Worm (Caenorhabditis elegans) whole organism, young adult: ENCODE results near the gene T28A11.25.

Experiments
- B0261.1 ChIP-seq: sonication (generic microtip); optimal IDR thresholded peaks from 2 replicates; lab custom pipeline; 2016; ENCODE audit warnings: mild to moderate bottlenecking, missing genetic modification characterization, moderate library complexity, missing compliant biosample characterization
- B0336.3 ChIP-seq: fragments of 200-800 bp; sonication (Bioruptor generic); IDR thresholded peaks from 2 replicates; pipeline ENCODE4 v1.3.6; 2022; ENCODE audit warnings: missing genetic modification characterization, missing compliant biosample characterization
- C17E4.6 ChIP-seq: fragments of 200-800 bp; sonication (Bioruptor generic); IDR thresholded peaks from 2 replicates; pipeline ENCODE4 v1.3.6; 2022; ENCODE audit warnings: missing genetic modification reagents, missing genetic modification characterization, missing compliant biosample characterization
- F55B11.4 ChIP-seq: sonication (generic microtip); optimal IDR thresholded peaks from 2 replicates; lab custom pipeline; 2016; ENCODE audit warnings: missing compliant biosample characterization, missing genetic modification characterization, borderline replicate concordance; ENCODE audit not compliant: insufficient read depth
- F57C9.4 ChIP-seq: sonication (generic microtip); optimal IDR thresholded peaks from 2 replicates; lab custom pipeline; 2017; ENCODE audit warnings: mild to moderate bottlenecking, missing genetic modification characterization, missing compliant biosample characterization
- K11D2.4 ChIP-seq: fragments of 200-800 bp; sonication (Bioruptor generic); IDR thresholded peaks from 2 replicates; pipeline ENCODE4 v1.3.6; 2022; ENCODE audit warnings: missing genetic modification reagents, missing genetic modification characterization, missing compliant biosample characterization
- Y53F4B.3 ChIP-seq: fragments of 200-800 bp; sonication (Bioruptor generic); IDR thresholded peaks from 2 replicates; pipeline ENCODE4 v1.3.6; 2022; ENCODE audit warnings: missing genetic modification reagents, missing genetic modification characterization, missing compliant biosample characterization
- Y53G8AR.9 ChIP-seq: fragments of 200-800 bp; sonication (Bioruptor generic); conservative IDR thresholded peaks from 2 replicates; pipeline ENCODE4 v1.3.6; 2022; ENCODE audit warnings: missing genetic modification reagents, missing genetic modification characterization, missing compliant biosample characterization
- Y56A3A.18 ChIP-seq: fragments of 200-800 bp; sonication (Bioruptor generic); IDR thresholded peaks from 2 replicates; pipeline ENCODE4 v1.3.6; 2022; ENCODE audit warnings: missing genetic modification reagents, missing genetic modification characterization, missing compliant biosample characterization
- Y79H2A.3 ChIP-seq: fragments of 200-800 bp; sonication (Bioruptor generic); conservative IDR thresholded peaks from 2 replicates; pipeline ENCODE4 v1.3.6; 2022; ENCODE audit warnings: missing genetic modification reagents, missing genetic modification characterization, missing compliant biosample characterization
- atf-7 ChIP-seq: sonication (generic microtip); optimal IDR thresholded peaks from 2 replicates; lab custom pipeline; 2017; ENCODE audit warnings: mild to moderate bottlenecking, missing genetic modification characterization, missing compliant biosample characterization
- attf-6 ChIP-seq: fragments of 200-800 bp; sonication (Bioruptor generic); IDR thresholded peaks from 2 replicates; pipeline ENCODE4 v1.3.6; 2022; ENCODE audit warnings: missing genetic modification reagents, missing genetic modification characterization, missing compliant biosample characterization
- bed-1 ChIP-seq: fragments of 200-800 bp; sonication (Bioruptor generic); IDR thresholded peaks from 2 replicates; pipeline ENCODE4 v1.3.6; 2022; ENCODE audit warnings: missing genetic modification reagents, missing genetic modification characterization, missing compliant biosample characterization
- cebp-1 ChIP-seq, 2 experiments: fragments of 200-800 bp in 1 of 2; sonication (Bioruptor generic) in 1 of 2; sonication (generic microtip) in 1 of 2; IDR thresholded peaks in 1 of 2; optimal IDR thresholded peaks in 1 of 2; 2 replicates each; pipeline versions ENCODE4 v1.3.6 to Lab custom; 2017 to 2022; ENCODE audit warnings: missing compliant biosample characterization in 2 of 2, missing genetic modification characterization in 2 of 2, mild to moderate bottlenecking in 1 of 2, missing genetic modification reagents in 1 of 2, moderate library complexity in 1 of 2
- ceh-27 ChIP-seq: fragments of 200-800 bp; sonication (Bioruptor generic); optimal IDR thresholded peaks from 2 replicates; lab custom pipeline; 2018; ENCODE audit warnings: mild to moderate bottlenecking, missing genetic modification characterization, moderate library complexity, missing compliant biosample characterization
- chd-7 ChIP-seq: sonication (generic microtip); optimal IDR thresholded peaks from 2 replicates; lab custom pipeline; 2016; ENCODE audit warnings: mild to moderate bottlenecking, missing genetic modification characterization, moderate library complexity, missing compliant biosample characterization
- dpl-1 ChIP-seq: fragments of 150-350 bp; optimal IDR thresholded peaks from 2 replicates; lab custom pipeline; 2014; ENCODE audit warnings: missing biosample characterization, missing genetic modification reagents, missing genetic modification characterization
- efl-1 ChIP-seq: fragments of 150-350 bp; optimal IDR thresholded peaks from 2 replicates; lab custom pipeline; 2014; ENCODE audit warnings: missing biosample characterization, missing genetic modification reagents, missing genetic modification characterization
- egl-44 ChIP-seq: fragments of 200-800 bp; sonication (Bioruptor generic); IDR thresholded peaks from 2 replicates; pipeline ENCODE4 v1.3.6; 2022; ENCODE audit warnings: missing genetic modification reagents, missing genetic modification characterization, missing compliant biosample characterization
- egrh-3 ChIP-seq: fragments of 200-800 bp; sonication (Bioruptor generic); IDR thresholded peaks from 2 replicates; pipeline ENCODE4 v1.3.6; 2022; ENCODE audit warnings: missing genetic modification reagents, missing genetic modification characterization, missing compliant biosample characterization
- ets-4 ChIP-seq: fragments of 200-800 bp; sonication (Bioruptor generic); optimal IDR thresholded peaks from 2 replicates; lab custom pipeline; 2018; ENCODE audit warnings: mild to moderate bottlenecking, missing genetic modification characterization, missing compliant biosample characterization
- gei-17 ChIP-seq: fragments of 200-800 bp; sonication (Bioruptor generic); optimal IDR thresholded peaks from 2 replicates; lab custom pipeline; 2018; ENCODE audit warnings: mild to moderate bottlenecking, missing genetic modification characterization, missing compliant biosample characterization
- madf-6 ChIP-seq: fragments of 200-800 bp; sonication (Bioruptor generic); IDR thresholded peaks from 2 replicates; pipeline ENCODE4 v1.3.6; 2022; ENCODE audit warnings: missing genetic modification reagents, missing genetic modification characterization, missing compliant biosample characterization
- madf-8 ChIP-seq: fragments of 200-800 bp; sonication (Bioruptor generic); conservative IDR thresholded peaks from 2 replicates; pipeline ENCODE4 v1.3.6; 2022; ENCODE audit warnings: missing genetic modification reagents, missing genetic modification characterization, missing compliant biosample characterization
- mcd-1 ChIP-seq: fragments of 200-800 bp; sonication (Bioruptor generic); IDR thresholded peaks from 2 replicates; pipeline ENCODE4 v1.3.6; 2022; ENCODE audit warnings: missing genetic modification reagents, missing genetic modification characterization, missing compliant biosample characterization
- mes-4 ChIP-seq: sonication (generic microtip); optimal IDR thresholded peaks from 2 replicates; lab custom pipeline; 2016; ENCODE audit warnings: missing genotype, missing genetic modification characterization, missing compliant biosample characterization
- mxl-1 ChIP-seq: sonication (generic microtip); optimal IDR thresholded peaks from 2 replicates; lab custom pipeline; 2016; ENCODE audit warnings: missing genetic modification characterization, missing compliant biosample characterization
- nfya-1 ChIP-seq: sonication (generic microtip); optimal IDR thresholded peaks from 2 replicates; lab custom pipeline; 2017; ENCODE audit warnings: antibody characterized with exemption, missing compliant biosample characterization, missing genetic modification characterization, borderline replicate concordance; ENCODE audit not compliant: insufficient read depth
- nfya-2 ChIP-seq: fragments of 200-800 bp; sonication (Bioruptor generic); IDR thresholded peaks from 2 replicates; pipeline ENCODE4 v1.3.6; 2022; ENCODE audit warnings: missing genetic modification reagents, missing genetic modification characterization, missing compliant biosample characterization
- nfyb-1 ChIP-seq: fragments of 200-800 bp; sonication (Bioruptor generic); IDR thresholded peaks from 2 replicates; pipeline ENCODE4 v1.3.6; 2022; ENCODE audit warnings: missing genetic modification reagents, missing genetic modification characterization, missing compliant biosample characterization
- nhr-120 ChIP-seq: fragments of 200-800 bp; sonication (Bioruptor generic); IDR thresholded peaks from 2 replicates; pipeline ENCODE4 v1.3.6; 2022; ENCODE audit warnings: missing genetic modification characterization, missing compliant biosample characterization
- nhr-80 ChIP-seq: sonication (generic microtip); optimal IDR thresholded peaks from 2 replicates; lab custom pipeline; 2016; ENCODE audit warnings: missing genetic modification characterization, missing compliant biosample characterization
- nhr-90 ChIP-seq: sonication (generic microtip); optimal IDR thresholded peaks from 2 replicates; lab custom pipeline; 2016; ENCODE audit warnings: missing genotype, mild to moderate bottlenecking, missing genetic modification characterization, missing compliant biosample characterization
- pbrm-1 ChIP-seq: fragments of 200-800 bp; sonication (Bioruptor generic); IDR thresholded peaks from 2 replicates; pipeline ENCODE4 v1.3.6; 2022; ENCODE audit warnings: missing genetic modification reagents, missing genetic modification characterization, missing compliant biosample characterization
- pha-4 ChIP-seq: fragments of 150-350 bp; sonication (generic microtip); optimal IDR thresholded peaks from 2 replicates; lab custom pipeline; 2014; ENCODE audit warnings: missing biosample characterization, missing genetic modification reagents, missing genetic modification characterization
- rec-8 ChIP-seq, 2 experiments: sonication (generic microtip); optimal IDR thresholded peaks; 2 replicates each; lab custom pipeline; 2016; ENCODE audit warnings: mild to moderate bottlenecking in 2 of 2, missing genetic modification characterization in 2 of 2, missing genetic modification reagents in 2 of 2, missing genotype in 2 of 2, missing biosample characterization in 1 of 2, missing compliant biosample characterization in 1 of 2, moderate library complexity in 1 of 2
- repo-1 ChIP-seq: sonication (generic microtip); optimal IDR thresholded peaks from 2 replicates; lab custom pipeline; 2017; ENCODE audit warnings: mild to moderate bottlenecking, missing genetic modification characterization, missing compliant biosample characterization
- sea-2 ChIP-seq: fragments of 200-800 bp; sonication (Bioruptor generic); IDR thresholded peaks from 2 replicates; pipeline ENCODE4 v1.3.6; 2022; ENCODE audit warnings: missing genetic modification characterization, missing compliant biosample characterization
- snpc-4 ChIP-seq, 5 experiments: fragments of 150-350 bp in 1 of 5; sonication (generic microtip) in 4 of 5; optimal IDR thresholded peaks; 2 replicates each; lab custom pipeline; 2014 to 2018; ENCODE audit warnings: missing genetic modification characterization in 5 of 5, missing biosample characterization in 3 of 5, antibody characterized with exemption in 2 of 5, mild to moderate bottlenecking in 2 of 5, missing compliant biosample characterization in 2 of 5, missing genotype in 2 of 5, moderate library complexity in 2 of 5, missing genetic modification reagents in 1 of 5
- somi-1 ChIP-seq: fragments of 200-800 bp; sonication (Bioruptor generic); optimal IDR thresholded peaks from 2 replicates; lab custom pipeline; 2018; ENCODE audit warnings: mild to moderate bottlenecking, missing genetic modification characterization, missing compliant biosample characterization
- sptf-2 ChIP-seq: fragments of 200-800 bp; sonication (Bioruptor generic); optimal IDR thresholded peaks from 2 replicates; lab custom pipeline; 2018; ENCODE audit warnings: mild to moderate bottlenecking, missing genetic modification characterization, missing compliant biosample characterization
- tbp1 ChIP-seq: fragments of 200-800 bp; sonication (Bioruptor generic); optimal IDR thresholded peaks from 2 replicates; lab custom pipeline; 2018; ENCODE audit warnings: mild to moderate bottlenecking, missing genetic modification characterization, missing compliant biosample characterization
- tlf-1 ChIP-seq: fragments of 200-800 bp; sonication (Bioruptor generic); optimal IDR thresholded peaks from 2 replicates; lab custom pipeline; 2018; ENCODE audit warnings: mild to moderate bottlenecking, missing genetic modification characterization, missing compliant biosample characterization
- unc-130 ChIP-seq: sonication (generic microtip); optimal IDR thresholded peaks from 2 replicates; lab custom pipeline; 2016; ENCODE audit warnings: missing genetic modification reagents, missing genetic modification characterization, missing compliant biosample characterization
- unc-62 ChIP-seq: fragments of 150-350 bp; optimal IDR thresholded peaks from 2 replicates; lab custom pipeline; 2014; ENCODE audit warnings: missing biosample characterization, missing genetic modification reagents, missing genetic modification characterization
- ztf-18 ChIP-seq: sonication (generic microtip); optimal IDR thresholded peaks from 2 replicates; lab custom pipeline; 2016; ENCODE audit warnings: missing genotype, mild to moderate bottlenecking, missing genetic modification characterization, missing compliant biosample characterization
- ztf-22 ChIP-seq: fragments of 200-800 bp; sonication (Bioruptor generic); optimal IDR thresholded peaks from 2 replicates; lab custom pipeline; 2018; ENCODE audit warnings: mild to moderate bottlenecking, missing genetic modification characterization, moderate library complexity, missing compliant biosample characterization
- ztf-25 ChIP-seq: fragments of 200-800 bp; sonication (Bioruptor generic); IDR thresholded peaks from 2 replicates; pipeline ENCODE4 v1.3.6; 2022; ENCODE audit warnings: missing genetic modification reagents, missing genetic modification characterization, missing compliant biosample characterization

Gene T28A11.25

DNA sequence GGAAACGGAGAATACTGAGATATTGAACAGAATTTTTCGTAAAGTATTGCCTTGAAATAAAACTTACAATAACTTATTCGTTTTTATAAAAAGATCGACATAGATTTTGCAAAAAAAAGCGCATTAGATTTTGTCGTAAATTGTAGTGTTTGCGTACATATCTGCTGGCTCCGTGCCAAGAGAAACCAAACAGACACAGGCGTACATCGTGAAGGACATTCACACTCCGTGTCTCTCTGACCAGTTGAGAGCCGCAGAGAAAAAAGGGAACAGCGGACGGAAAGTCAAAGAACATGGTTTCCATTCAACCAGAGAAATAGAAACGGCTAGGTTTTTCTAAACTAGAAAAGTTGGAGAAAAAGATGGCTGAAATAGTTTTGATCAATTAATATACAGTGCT lies 33.7 kb downstream of the T28A11.25 start, which contains the start of gene arrd-19 (continued):
- TF ChIP-seq tbp1 (GFP tag; lab: Kevin White, UChicago) (peak; percentile 36), ztf-25 (GFP tag; lab: Robert Waterston, UW) (no peak), K11D2.4 (GFP tag; lab: Robert Waterston, UW) (no peak), gei-17 (GFP tag; lab: Kevin White, UChicago) (no peak), rec-8 (tag; optimal IDR thresholded peaks at IDR 0.05; lab: Kevin White, UChicago) (no peak), nfyb-1 (GFP tag; lab: Robert Waterston, UW) (peak; percentile 73; the same call in 1 of the 2 replicates), Y53F4B.3 (GFP tag; lab: Robert Waterston, UW) (no peak), chd-7 (peak; percentile 8), dpl-1 (no peak), cebp-1 (GFP tag; IDR thresholded peaks at IDR 0.05; lab: Robert Waterston, UW) (peak; percentile 47; the same call in 1 of the 2 replicates), cebp-1 (tag; optimal IDR thresholded peaks at IDR 0.05; lab: Kevin White, UChicago) (no peak), egrh-3 (GFP tag; lab: Robert Waterston, UW) (no peak), efl-1 (no peak), F57C9.4 (tag; lab: Kevin White, UChicago) (no peak), snpc-4 (GFP tag; optimal IDR thresholded peaks at IDR 0.05; lab: Kevin White, UChicago) (no peak), snpc-4 (tag; optimal IDR thresholded peaks at IDR 0.05; lab: Kevin White, UChicago) (peak in 2 of 4 experiments; percentile 5 to 10), somi-1 (no peak), bed-1 (GFP tag; lab: Robert Waterston, UW) (no peak), Y56A3A.18 (peak; percentile 51; the same call in 1 of the 2 replicates), nhr-90 (tag; lab: Kevin White, UChicago) (no peak), ztf-22 (GFP tag; lab: Kevin White, UChicago) (no peak), tlf-1 (GFP tag; lab: Kevin White, UChicago) (no peak), attf-6 (GFP tag; lab: Robert Waterston, UW) (no peak), madf-6 (GFP tag; lab: Robert Waterston, UW) (no peak), nhr-120 (no peak), mcd-1 (no peak; the same call in 1 of the 2 replicates), Y79H2A.3 (no peak), ztf-18 (no peak), nhr-80 (tag; lab: Kevin White, UChicago) (peak; percentile 73), mes-4 (tag; lab: Kevin White, UChicago) (no peak), B0336.3 (no peak), pbrm-1 (GFP tag; lab: Robert Waterston, UW) (peak; percentile 66; the same call in 1 of the 2 replicates), unc-62 (GFP tag; lab: Kevin White, UChicago) (no peak), atf-7 (no peak), sptf-2 (GFP tag; lab: Kevin White, UChicago) (no peak), unc-130 (GFP tag; lab: Kevin White, UChicago) (no peak), F55B11.4 (tag; lab: Kevin White, UChicago) (no peak), ets-4 (GFP tag; lab: Kevin White, UChicago) (no peak), egl-44 (GFP tag; lab: Robert Waterston, UW) (no peak), nfya-2 (no peak), ceh-27 (GFP tag; lab: Kevin White, UChicago) (peak; percentile 63), B0261.1 (tag; lab: Kevin White, UChicago) (no peak), repo-1 (tag; lab: Kevin White, UChicago) (no peak), mxl-1 (tag; lab: Kevin White, UChicago) (no peak), pha-4 (tag; lab: Kevin White, UChicago) (no peak), Y53G8AR.9 (peak; percentile 47; the same call in 1 of the 2 replicates), C17E4.6 (no peak), sea-2 (GFP tag; lab: Robert Waterston, UW) (no peak), nfya-1 (tag; lab: Kevin White, UChicago) (no peak), madf-8 (GFP tag; lab: Robert Waterston, UW) (no peak)
